Worm (Caenorhabditis elegans): Measurements from ENCODE around the gene Y55F3AM.13.

DNA sequence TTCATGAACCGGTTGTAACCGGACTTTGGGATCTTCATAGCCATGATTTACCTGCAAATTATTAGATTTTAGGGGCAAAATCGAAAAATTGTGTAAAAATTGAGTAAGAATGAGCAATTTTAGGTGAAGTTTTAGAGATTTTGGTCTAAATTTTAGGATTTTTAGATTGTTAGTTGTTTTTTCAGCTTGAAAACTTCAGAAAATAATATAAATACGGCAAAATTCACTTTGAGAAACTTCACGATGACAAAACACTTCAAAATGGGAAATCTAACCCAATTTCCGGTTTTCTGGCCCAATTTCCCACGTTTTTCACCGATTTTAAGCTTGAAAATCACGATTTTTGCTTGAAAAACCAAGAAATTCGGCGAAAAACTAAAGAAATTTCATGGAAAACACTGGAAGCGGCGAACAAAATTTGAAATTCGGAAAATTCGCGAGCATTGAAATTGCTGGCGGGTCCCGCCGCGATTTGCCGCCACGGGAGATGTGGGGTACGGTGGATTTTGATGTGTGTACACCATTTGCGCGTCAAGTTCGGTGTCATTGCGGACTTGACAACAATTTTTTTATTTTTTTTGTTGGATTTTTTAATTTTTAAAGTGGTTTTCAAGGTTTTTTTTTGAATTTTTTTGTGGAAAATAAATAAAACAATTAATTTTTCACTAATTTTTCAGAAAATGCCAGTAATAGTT is 37.9 kb upstream of the Y55F3AM.13 start, which contains the start of the genes cct-8 and Y55F3AR.2:
- peak; percentile 97 for TF ChIP-seq W03F9.2 (tag; optimal IDR thresholded peaks at IDR 0.05)
- no peak for TF ChIP-seq dao-5 (tag; optimal IDR thresholded peaks at IDR 0.05)
- peak; percentile 94 for TF ChIP-seq him-1 (tag; optimal IDR thresholded peaks at IDR 0.05)
